Worm (Caenorhabditis elegans) whole organism, young adult: ENCODE results near the gene gmn-1.

ENCODE experiments used
- B0019.2 ChIP-seq: fragments of 200-800 bp; sonication (Bioruptor generic); conservative IDR thresholded peaks from 2 replicates; pipeline ENCODE4 v1.3.6; 2022; ENCODE audit warnings: missing genetic modification reagents, missing genetic modification characterization, missing compliant biosample characterization
- F22D6.2 ChIP-seq: sonication (generic microtip); optimal IDR thresholded peaks from 2 replicates; lab custom pipeline; 2016; ENCODE audit warnings: mild to moderate bottlenecking, missing genetic modification characterization, missing compliant biosample characterization
- F55B11.4 ChIP-seq: sonication (generic microtip); optimal IDR thresholded peaks from 2 replicates; lab custom pipeline; 2016; ENCODE audit warnings: missing compliant biosample characterization, missing genetic modification characterization, borderline replicate concordance; ENCODE audit not compliant: insufficient read depth
- F57A8.1 ChIP-seq: fragments of 200-800 bp; sonication (Bioruptor generic); optimal IDR thresholded peaks from 2 replicates; lab custom pipeline; 2018; ENCODE audit warnings: mild to moderate bottlenecking, missing genetic modification characterization, moderate library complexity, missing compliant biosample characterization
- F57C9.4 ChIP-seq: sonication (generic microtip); optimal IDR thresholded peaks from 2 replicates; lab custom pipeline; 2017; ENCODE audit warnings: mild to moderate bottlenecking, missing genetic modification characterization, missing compliant biosample characterization
- K12H6.12 ChIP-seq: fragments of 200-800 bp; sonication (Bioruptor generic); optimal IDR thresholded peaks from 2 replicates; lab custom pipeline; 2018; ENCODE audit warnings: mild to moderate bottlenecking, missing genetic modification characterization, missing compliant biosample characterization
- T07F8.4 ChIP-seq: sonication (generic microtip); optimal IDR thresholded peaks from 2 replicates; lab custom pipeline; 2016; ENCODE audit warnings: mild to moderate bottlenecking, missing genetic modification characterization, moderate library complexity, missing compliant biosample characterization
- aptf-3 ChIP-seq: fragments of 200-800 bp; sonication (Bioruptor generic); IDR thresholded peaks from 2 replicates; pipeline ENCODE4 v1.3.6; 2022; ENCODE audit warnings: missing genetic modification characterization, missing compliant biosample characterization
- attf-3 ChIP-seq: fragments of 200-800 bp; sonication (Bioruptor generic); conservative IDR thresholded peaks from 2 replicates; pipeline ENCODE4 v1.3.6; 2022; ENCODE audit warnings: missing genetic modification reagents, missing genetic modification characterization, missing compliant biosample characterization
- attf-6 ChIP-seq: fragments of 200-800 bp; sonication (Bioruptor generic); IDR thresholded peaks from 2 replicates; pipeline ENCODE4 v1.3.6; 2022; ENCODE audit warnings: missing genetic modification reagents, missing genetic modification characterization, missing compliant biosample characterization
- bed-1 ChIP-seq: fragments of 200-800 bp; sonication (Bioruptor generic); IDR thresholded peaks from 2 replicates; pipeline ENCODE4 v1.3.6; 2022; ENCODE audit warnings: missing genetic modification reagents, missing genetic modification characterization, missing compliant biosample characterization
- cebp-2 ChIP-seq: fragments of 200-800 bp; sonication (Bioruptor generic); IDR thresholded peaks from 2 replicates; pipeline ENCODE4 v1.3.6; 2022; ENCODE audit warnings: missing genetic modification characterization, missing compliant biosample characterization
- ceh-40 ChIP-seq: fragments of 200-800 bp; sonication (Bioruptor generic); IDR thresholded peaks from 2 replicates; pipeline ENCODE4 v1.3.6; 2022; ENCODE audit warnings: missing genetic modification characterization, missing compliant biosample characterization
- ceh-79 ChIP-seq: sonication (generic microtip); optimal IDR thresholded peaks from 2 replicates; lab custom pipeline; 2017; ENCODE audit warnings: mild to moderate bottlenecking, missing genetic modification characterization, missing compliant biosample characterization
- ceh-91 ChIP-seq: fragments of 200-800 bp; sonication (Bioruptor generic); IDR thresholded peaks from 2 replicates; pipeline ENCODE4 v1.3.6; 2022; ENCODE audit warnings: missing genetic modification reagents, missing genetic modification characterization, missing compliant biosample characterization
- die-1 ChIP-seq: sonication (generic microtip); optimal IDR thresholded peaks from 2 replicates; lab custom pipeline; 2016; ENCODE audit warnings: missing genotype, mild to moderate bottlenecking, missing genetic modification characterization, missing compliant biosample characterization
- dpff-1 ChIP-seq: sonication (generic microtip); optimal IDR thresholded peaks from 2 replicates; lab custom pipeline; 2017; ENCODE audit warnings: mild to moderate bottlenecking, missing genetic modification characterization, missing compliant biosample characterization
- dpl-1 ChIP-seq: fragments of 150-350 bp; optimal IDR thresholded peaks from 2 replicates; lab custom pipeline; 2014; ENCODE audit warnings: missing biosample characterization, missing genetic modification reagents, missing genetic modification characterization
- egl-44 ChIP-seq: fragments of 200-800 bp; sonication (Bioruptor generic); IDR thresholded peaks from 2 replicates; pipeline ENCODE4 v1.3.6; 2022; ENCODE audit warnings: missing genetic modification reagents, missing genetic modification characterization, missing compliant biosample characterization
- egrh-3 ChIP-seq: fragments of 200-800 bp; sonication (Bioruptor generic); IDR thresholded peaks from 2 replicates; pipeline ENCODE4 v1.3.6; 2022; ENCODE audit warnings: missing genetic modification reagents, missing genetic modification characterization, missing compliant biosample characterization
- ets-4 ChIP-seq: fragments of 200-800 bp; sonication (Bioruptor generic); optimal IDR thresholded peaks from 2 replicates; lab custom pipeline; 2018; ENCODE audit warnings: mild to moderate bottlenecking, missing genetic modification characterization, missing compliant biosample characterization
- gei-17 ChIP-seq: fragments of 200-800 bp; sonication (Bioruptor generic); optimal IDR thresholded peaks from 2 replicates; lab custom pipeline; 2018; ENCODE audit warnings: mild to moderate bottlenecking, missing genetic modification characterization, missing compliant biosample characterization
- hlh-12 ChIP-seq: sonication (generic microtip); optimal IDR thresholded peaks from 2 replicates; lab custom pipeline; 2016; ENCODE audit warnings: missing genetic modification characterization, missing compliant biosample characterization
- hmg-1.2 ChIP-seq: fragments of 200-800 bp; sonication (Bioruptor generic); IDR thresholded peaks from 2 replicates; pipeline ENCODE4 v1.3.6; 2022; ENCODE audit warnings: missing genetic modification reagents, missing genetic modification characterization, missing compliant biosample characterization
- hmg-20 ChIP-seq: fragments of 200-800 bp; sonication (Bioruptor generic); IDR thresholded peaks from 2 replicates; pipeline ENCODE4 v1.3.6; 2022; ENCODE audit warnings: missing genetic modification reagents, missing genetic modification characterization, missing compliant biosample characterization
- hrde-1 ChIP-seq: sonication (generic microtip); optimal IDR thresholded peaks from 2 replicates; lab custom pipeline; 2016; ENCODE audit warnings: missing genetic modification characterization, mild to moderate bottlenecking, missing compliant biosample characterization, moderate library complexity, missing genotype, missing genetic modification reagents, borderline replicate concordance
- hsf-1 ChIP-seq: fragments of 200-800 bp; sonication (Bioruptor generic); IDR thresholded peaks from 2 replicates; pipeline ENCODE4 v1.3.6; 2022; ENCODE audit warnings: missing genetic modification reagents, missing genetic modification characterization, missing compliant biosample characterization
- let-526 ChIP-seq: fragments of 200-800 bp; sonication (Bioruptor generic); IDR thresholded peaks from 2 replicates; pipeline ENCODE4 v1.3.6; 2022; ENCODE audit warnings: missing genetic modification reagents, missing genetic modification characterization, missing compliant biosample characterization
- let-607 ChIP-seq, 2 experiments: fragments of 200-800 bp in 1 of 2; sonication (Bioruptor generic) in 1 of 2; sonication (generic microtip) in 1 of 2; optimal IDR thresholded peaks; 2 replicates each; lab custom pipeline; 2016 to 2018; ENCODE audit warnings: mild to moderate bottlenecking in 2 of 2, missing compliant biosample characterization in 2 of 2, missing genetic modification characterization in 2 of 2, moderate library complexity in 2 of 2, missing genotype in 1 of 2
- lin-26 ChIP-seq: fragments of 200-800 bp; sonication (Bioruptor generic); IDR thresholded peaks from 2 replicates; pipeline ENCODE4 v1.3.6; 2022; ENCODE audit warnings: missing genetic modification reagents, missing genetic modification characterization, missing compliant biosample characterization
- lin-35 ChIP-seq, 3 experiments: fragments of 150-350 bp in 2 of 3; sonication (generic microtip) in 1 of 3; optimal IDR thresholded peaks; 2 replicates each; lab custom pipeline; 2014 to 2018; ENCODE audit warnings: missing biosample characterization in 3 of 3, missing genetic modification characterization in 3 of 3, missing genetic modification reagents in 3 of 3
- lsl-1 ChIP-seq: fragments of 200-800 bp; sonication (Bioruptor generic); optimal IDR thresholded peaks from 2 replicates; lab custom pipeline; 2018; ENCODE audit warnings: mild to moderate bottlenecking, missing genetic modification characterization, moderate library complexity, missing compliant biosample characterization
- madf-3 ChIP-seq: fragments of 200-800 bp; sonication (Bioruptor generic); IDR thresholded peaks from 2 replicates; pipeline ENCODE4 v1.3.6; 2022; ENCODE audit warnings: missing genetic modification reagents, missing genetic modification characterization, missing compliant biosample characterization
- madf-6 ChIP-seq: fragments of 200-800 bp; sonication (Bioruptor generic); IDR thresholded peaks from 2 replicates; pipeline ENCODE4 v1.3.6; 2022; ENCODE audit warnings: missing genetic modification reagents, missing genetic modification characterization, missing compliant biosample characterization
- madf-8 ChIP-seq: fragments of 200-800 bp; sonication (Bioruptor generic); conservative IDR thresholded peaks from 2 replicates; pipeline ENCODE4 v1.3.6; 2022; ENCODE audit warnings: missing genetic modification reagents, missing genetic modification characterization, missing compliant biosample characterization
- mcd-1 ChIP-seq: fragments of 200-800 bp; sonication (Bioruptor generic); IDR thresholded peaks from 2 replicates; pipeline ENCODE4 v1.3.6; 2022; ENCODE audit warnings: missing genetic modification reagents, missing genetic modification characterization, missing compliant biosample characterization
- mxl-1 ChIP-seq: sonication (generic microtip); optimal IDR thresholded peaks from 2 replicates; lab custom pipeline; 2016; ENCODE audit warnings: missing genetic modification characterization, missing compliant biosample characterization
- nhr-27 ChIP-seq: fragments of 200-800 bp; sonication (Bioruptor generic); optimal IDR thresholded peaks from 2 replicates; lab custom pipeline; 2018; ENCODE audit warnings: mild to moderate bottlenecking, missing genetic modification characterization, moderate library complexity, missing compliant biosample characterization
- nhr-80 ChIP-seq: sonication (generic microtip); optimal IDR thresholded peaks from 2 replicates; lab custom pipeline; 2016; ENCODE audit warnings: missing genetic modification characterization, missing compliant biosample characterization
- nhr-90 ChIP-seq: sonication (generic microtip); optimal IDR thresholded peaks from 2 replicates; lab custom pipeline; 2016; ENCODE audit warnings: missing genotype, mild to moderate bottlenecking, missing genetic modification characterization, missing compliant biosample characterization
- pha-4 ChIP-seq: fragments of 150-350 bp; sonication (generic microtip); optimal IDR thresholded peaks from 2 replicates; lab custom pipeline; 2014; ENCODE audit warnings: missing biosample characterization, missing genetic modification reagents, missing genetic modification characterization
- sdz-38 ChIP-seq: sonication (generic microtip); optimal IDR thresholded peaks from 2 replicates; lab custom pipeline; 2016; ENCODE audit warnings: missing genotype, missing genetic modification characterization, missing compliant biosample characterization
- snpc-1.1 ChIP-seq: sonication (generic microtip); optimal IDR thresholded peaks from 2 replicates; lab custom pipeline; 2017; ENCODE audit warnings: missing genetic modification characterization, mild to moderate bottlenecking, missing compliant biosample characterization, antibody characterized with exemption, moderate library complexity, missing genotype, missing genetic modification reagents; ENCODE audit not compliant: insufficient read depth
- snpc-4 ChIP-seq, 5 experiments: fragments of 150-350 bp in 1 of 5; sonication (generic microtip) in 4 of 5; optimal IDR thresholded peaks; 2 replicates each; lab custom pipeline; 2014 to 2018; ENCODE audit warnings: missing genetic modification characterization in 5 of 5, missing biosample characterization in 3 of 5, antibody characterized with exemption in 2 of 5, mild to moderate bottlenecking in 2 of 5, missing compliant biosample characterization in 2 of 5, missing genotype in 2 of 5, moderate library complexity in 2 of 5, missing genetic modification reagents in 1 of 5
- somi-1 ChIP-seq: fragments of 200-800 bp; sonication (Bioruptor generic); optimal IDR thresholded peaks from 2 replicates; lab custom pipeline; 2018; ENCODE audit warnings: mild to moderate bottlenecking, missing genetic modification characterization, missing compliant biosample characterization
- tlf-1 ChIP-seq: fragments of 200-800 bp; sonication (Bioruptor generic); optimal IDR thresholded peaks from 2 replicates; lab custom pipeline; 2018; ENCODE audit warnings: mild to moderate bottlenecking, missing genetic modification characterization, missing compliant biosample characterization
- unc-130 ChIP-seq: sonication (generic microtip); optimal IDR thresholded peaks from 2 replicates; lab custom pipeline; 2016; ENCODE audit warnings: missing genetic modification reagents, missing genetic modification characterization, missing compliant biosample characterization
- zim-3 ChIP-seq: sonication (generic microtip); optimal IDR thresholded peaks from 2 replicates; lab custom pipeline; 2017; ENCODE audit warnings: mild to moderate bottlenecking, missing genetic modification characterization, moderate library complexity, missing compliant biosample characterization
- ztf-28 ChIP-seq: fragments of 200-800 bp; sonication (Bioruptor generic); IDR thresholded peaks from 2 replicates; pipeline ENCODE4 v1.3.6; 2022; ENCODE audit warnings: missing genetic modification reagents, missing genetic modification characterization, missing compliant biosample characterization

The gmn-1 gene

ce11 chrIII:12225234-12225633 is at the start of gene gmn-1 (continued):
- TF ChIP-seq nhr-90 = no peak
- TF ChIP-seq mxl-1 (tag; lab: Kevin White, UChicago) = no peak
- TF ChIP-seq mcd-1 (GFP tag; lab: Robert Waterston, UW) = peak; percentile 76
- TF ChIP-seq hlh-12 (tag; lab: Kevin White, UChicago) = no peak
- no peak for TF ChIP-seq F57C9.4 (tag; lab: Kevin White, UChicago)
- TF ChIP-seq T07F8.4 (tag; lab: Kevin White, UChicago) = no peak
- TF ChIP-seq ets-4 (GFP tag; lab: Kevin White, UChicago) = no peak
- peak; percentile 39 for TF ChIP-seq hmg-1.2 (GFP tag; lab: Robert Waterston, UW)
- TF ChIP-seq egl-44 (GFP tag; lab: Robert Waterston, UW) = no peak
- TF ChIP-seq lin-35 (GFP tag; optimal IDR thresholded peaks at IDR 0.05; lab: Kevin White, UChicago) = peak in 1 of 3 experiments; percentile 26
- no peak for TF ChIP-seq F55B11.4 (tag; lab: Kevin White, UChicago)
- TF ChIP-seq madf-3 = no peak
- TF ChIP-seq F57A8.1 (GFP tag; lab: Kevin White, UChicago) = no peak
- TF ChIP-seq ceh-91 = peak; percentile 87
- TF ChIP-seq gei-17 (GFP tag; lab: Kevin White, UChicago) = no peak
- no peak for TF ChIP-seq nhr-80 (tag; lab: Kevin White, UChicago)
- TF ChIP-seq K12H6.12 (tag; lab: Kevin White, UChicago) = no peak
- 0 out of 2 replicates have a peak, but pooled peaks have one; percentile 31 for TF ChIP-seq hsf-1 (GFP tag; lab: Robert Waterston, UW)
- TF ChIP-seq cebp-2 = no peak
- TF ChIP-seq hrde-1 (tag; lab: Kevin White, UChicago) = no peak
- TF ChIP-seq lsl-1 (GFP tag; lab: Kevin White, UChicago) = peak; percentile 92
- TF ChIP-seq snpc-1.1 (tag; lab: Kevin White, UChicago) = peak; percentile 63
- TF ChIP-seq aptf-3 = no peak
- TF ChIP-seq ceh-79 (tag; lab: Kevin White, UChicago) = no peak
- TF ChIP-seq sdz-38 = no peak
- no peak for TF ChIP-seq snpc-4 (GFP tag; optimal IDR thresholded peaks at IDR 0.05; lab: Kevin White, UChicago)
- TF ChIP-seq snpc-4 (tag; optimal IDR thresholded peaks at IDR 0.05; lab: Kevin White, UChicago) = peak in 1 of 4 experiments; percentile 23
- no peak for TF ChIP-seq bed-1 (GFP tag; lab: Robert Waterston, UW)
- TF ChIP-seq unc-130 (GFP tag; lab: Kevin White, UChicago) = no peak
- TF ChIP-seq attf-6 (GFP tag; lab: Robert Waterston, UW) = no peak
- TF ChIP-seq dpff-1 (tag; lab: Kevin White, UChicago) = no peak
- TF ChIP-seq F22D6.2 (tag; lab: Kevin White, UChicago) = no peak
- no peak for TF ChIP-seq hmg-20 (GFP tag; lab: Robert Waterston, UW)
- TF ChIP-seq let-526 (GFP tag; lab: Robert Waterston, UW) = no peak
- no peak for TF ChIP-seq lin-26 (GFP tag; lab: Robert Waterston, UW)
- peak; percentile 94 for TF ChIP-seq madf-6 (GFP tag; lab: Robert Waterston, UW)
- no peak for TF ChIP-seq nhr-27
- TF ChIP-seq madf-8 (GFP tag; lab: Robert Waterston, UW) = peak; percentile 85
- TF ChIP-seq die-1 (tag; lab: Kevin White, UChicago) = no peak
- no peak for TF ChIP-seq ceh-40
- TF ChIP-seq pha-4 = no peak
- peak; percentile 83 for TF ChIP-seq ztf-28 (GFP tag; lab: Robert Waterston, UW)
- no peak for TF ChIP-seq attf-3
- 0 out of 2 replicates have a peak, but pooled peaks have one; percentile 18 for TF ChIP-seq B0019.2 (GFP tag; lab: Robert Waterston, UW)
- peak; percentile 31 for TF ChIP-seq tlf-1 (GFP tag; lab: Kevin White, UChicago)
- peak; percentile 72 for TF ChIP-seq dpl-1 (GFP tag; lab: Kevin White, UChicago)
- no peak for TF ChIP-seq somi-1 (GFP tag; lab: Kevin White, UChicago)
- TF ChIP-seq zim-3 (tag; lab: Kevin White, UChicago) = no peak
- no peak for TF ChIP-seq let-607 (tag; optimal IDR thresholded peaks at IDR 0.05; lab: Kevin White, UChicago)
- TF ChIP-seq egrh-3 (GFP tag; lab: Robert Waterston, UW) = no peak
